Fruit fly (Drosophila melanogaster) S2 (cell line): Measurements from ENCODE around the gene Rfx.

ENCODE experiments used
- CG8478 ChIP-seq: fragments of >200 bp; optimal IDR thresholded peaks from 2 replicates; lab custom pipeline; 2018
- CTCF ChIP-seq, 2 experiments: fragments of >200 bp; optimal IDR thresholded peaks; 2 replicates each; lab custom pipeline; 2018

- TF ChIP-seq CTCF (optimal IDR thresholded peaks at IDR 0.05; lab: Kevin White, UChicago), result no peak
- no peak for TF ChIP-seq CG8478 (lab: Kevin White, UChicago)
These were observed 1.5 kb upstream of the Rfx start for dm6 chr3R:10379409-10379808.
